Worm (Caenorhabditis elegans) whole organism, L3 larva: ENCODE results near the gene col-138.

Experiments used
- lin-15B ChIP-seq: fragments of 150-350 bp; optimal IDR thresholded peaks from 2 replicates; lab custom pipeline; 2014; ENCODE audit warnings: missing biosample characterization, missing genetic modification characterization
- lsy-12 ChIP-seq: sonication (generic microtip); optimal IDR thresholded peaks from 2 replicates; lab custom pipeline; 2016; ENCODE audit warnings: mild to moderate bottlenecking, missing genetic modification characterization, missing compliant biosample characterization

ce11 chrIV:17223474-17223873, 39.9 kb upstream of the col-138 start, which contains the start of gene Y116A8B.4:
- no peak for TF ChIP-seq lin-15B (tag; lab: Kevin White, UChicago)
- TF ChIP-seq lsy-12 (tag; lab: Kevin White, UChicago), result no peak
